Fruit fly (Drosophila melanogaster) whole organism, embryonic: ENCODE measurements around the gene Hpd.

Source experiments
- Atf3 ChIP-seq: fragments of 200-800 bp; sonication (Bioruptor generic); optimal IDR thresholded peaks from 3 replicates; lab custom pipeline; 2016; ENCODE audit warnings: missing biosample characterization, missing genetic modification characterization
- CG10209 ChIP-seq: fragments of 200-800 bp; sonication (Bioruptor generic); optimal IDR thresholded peaks from 3 replicates; lab custom pipeline; 2017; ENCODE audit warnings: missing biosample characterization, mild to moderate bottlenecking, missing genetic modification characterization, missing genetic modification reagents
- CG1024 ChIP-seq: fragments of 200-800 bp; sonication (Bioruptor generic); IDR thresholded peaks from 2 replicates; pipeline ENCODE4 v1.3.6; 2022; ENCODE audit warnings: missing biosample characterization, missing genetic modification characterization
- CG11456 ChIP-seq: fragments of 200-800 bp; sonication (Bioruptor generic); IDR thresholded peaks from 3 replicates; pipeline ENCODE4 v1.3.6; 2022; ENCODE audit warnings: missing biosample characterization, missing genetic modification characterization
- CG11696 ChIP-seq: fragments of 200-800 bp; sonication (Bioruptor generic); IDR thresholded peaks from 2 replicates; pipeline ENCODE4 v1.3.6; 2022; ENCODE audit warnings: missing biosample characterization, missing genetic modification characterization
- CG12942 ChIP-seq: fragments of 200-800 bp; sonication (Bioruptor generic); optimal IDR thresholded peaks from 3 replicates; lab custom pipeline; 2016; ENCODE audit warnings: missing biosample characterization, missing genetic modification characterization
- CG13424 ChIP-seq: fragments of 200-800 bp; sonication (Bioruptor generic); optimal IDR thresholded peaks from 2 replicates; lab custom pipeline; 2019; ENCODE audit warnings: missing biosample characterization, mild to moderate bottlenecking, missing genetic modification characterization, moderate library complexity
- CG14441 ChIP-seq: fragments of 200-800 bp; sonication (Bioruptor generic); IDR thresholded peaks from 2 replicates; pipeline ENCODE4 v1.3.6; 2022; ENCODE audit warnings: missing biosample characterization, missing genetic modification characterization
- CG14667 ChIP-seq: fragments of 200-800 bp; sonication (Bioruptor generic); IDR thresholded peaks from 2 replicates; pipeline ENCODE4 v1.3.6; 2022; ENCODE audit warnings: missing biosample characterization, missing genetic modification characterization
- CG15011 ChIP-seq: fragments of 200-800 bp; sonication (Bioruptor generic); optimal IDR thresholded peaks from 3 replicates; lab custom pipeline; 2018; ENCODE audit warnings: missing biosample characterization, mild to moderate bottlenecking, missing genetic modification characterization
- CG16813 ChIP-seq: fragments of 200-800 bp; sonication (Bioruptor generic); IDR thresholded peaks from 3 replicates; pipeline ENCODE4 v1.3.6; 2022; ENCODE audit warnings: missing biosample characterization, missing genetic modification characterization; ENCODE audit not compliant: partially characterized antibody
- CG18262 ChIP-seq: fragments of 200-800 bp; optimal IDR thresholded peaks from 3 replicates; lab custom pipeline; 2019; ENCODE audit warnings: missing biosample characterization, mild to moderate bottlenecking, missing genetic modification characterization, moderate library complexity
- CG3163 ChIP-seq: fragments of 200-800 bp; sonication (Bioruptor generic); optimal IDR thresholded peaks from 3 replicates; lab custom pipeline; 2016; ENCODE audit warnings: missing biosample characterization, missing genetic modification characterization
- CG34224 ChIP-seq: fragments of 200-800 bp; sonication (Bioruptor generic); IDR thresholded peaks from 3 replicates; pipeline ENCODE4 v1.3.6; 2022; ENCODE audit warnings: missing biosample characterization, missing genetic modification characterization; ENCODE audit not compliant: partially characterized antibody
- CG4282 ChIP-seq: fragments of 200-800 bp; sonication (Bioruptor generic); optimal IDR thresholded peaks from 2 replicates; lab custom pipeline; 2016; ENCODE audit warnings: missing biosample characterization, missing genetic modification characterization
- CG4820 ChIP-seq: fragments of 200-800 bp; sonication (Bioruptor generic); optimal IDR thresholded peaks from 3 replicates; lab custom pipeline; 2016; ENCODE audit warnings: missing biosample characterization, missing genetic modification characterization
- CG5953 ChIP-seq: fragments of 200-800 bp; sonication (Bioruptor generic); IDR thresholded peaks from 2 replicates; pipeline ENCODE4 v1.3.6; 2022; ENCODE audit warnings: missing biosample characterization, missing genetic modification characterization
- CG6254 ChIP-seq: fragments of 200-800 bp; sonication (Bioruptor generic); optimal IDR thresholded peaks from 3 replicates; lab custom pipeline; 2017; ENCODE audit warnings: mild to moderate bottlenecking, missing biosample characterization, missing genetic modification reagents, missing genetic modification characterization
- CG6765 ChIP-seq: fragments of 200-800 bp; sonication (Bioruptor generic); optimal IDR thresholded peaks from 3 replicates; lab custom pipeline; 2017; ENCODE audit warnings: missing biosample characterization, mild to moderate bottlenecking, missing genetic modification characterization
- CG6791 ChIP-seq: fragments of 200-800 bp; sonication (Bioruptor generic); IDR thresholded peaks from 3 replicates; pipeline ENCODE4 v1.3.6; 2022; ENCODE audit warnings: missing biosample characterization, missing genetic modification characterization; ENCODE audit not compliant: partially characterized antibody
- CG7786 ChIP-seq: fragments of 200-800 bp; sonication (Bioruptor generic); optimal IDR thresholded peaks from 2 replicates; lab custom pipeline; 2016; ENCODE audit warnings: missing biosample characterization, missing genetic modification characterization
- CG9932 ChIP-seq: fragments of 200-800 bp; sonication (Bioruptor generic); IDR thresholded peaks from 2 replicates; pipeline ENCODE4 v1.3.6; 2022; ENCODE audit warnings: missing biosample characterization, missing genetic modification characterization
- CHES-1-like ChIP-seq: fragments of 200-800 bp; sonication (Bioruptor generic); optimal IDR thresholded peaks from 2 replicates; lab custom pipeline; 2016; ENCODE audit warnings: missing biosample characterization, missing genetic modification characterization
- HHEX ChIP-seq: fragments of 200-800 bp; sonication (Bioruptor generic); optimal IDR thresholded peaks from 3 replicates; lab custom pipeline; 2017; ENCODE audit warnings: missing biosample characterization, mild to moderate bottlenecking, missing genetic modification characterization, missing genetic modification reagents
- HLHmδ ChIP-seq: fragments of 200-800 bp; sonication (Bioruptor generic); optimal IDR thresholded peaks from 2 replicates; lab custom pipeline; 2018; ENCODE audit warnings: missing biosample characterization, mild to moderate bottlenecking, missing genetic modification characterization, moderate library complexity
- Kr ChIP-seq: fragments of 200-800 bp; sonication (Bioruptor generic); optimal IDR thresholded peaks from 2 replicates; lab custom pipeline; 2017; ENCODE audit warnings: missing biosample characterization, mild to moderate bottlenecking, missing genetic modification characterization
- NK7.1 ChIP-seq: fragments of 200-800 bp; sonication (Bioruptor generic); optimal IDR thresholded peaks from 3 replicates; lab custom pipeline; 2016; ENCODE audit warnings: missing biosample characterization, missing genetic modification characterization
- Neu2 ChIP-seq: fragments of 200-800 bp; sonication (Bioruptor generic); optimal IDR thresholded peaks from 3 replicates; lab custom pipeline; 2016; ENCODE audit warnings: missing biosample characterization, missing genetic modification characterization, borderline replicate concordance
- Opbp ChIP-seq: fragments of 200-800 bp; sonication (Bioruptor generic); IDR thresholded peaks from 3 replicates; pipeline ENCODE4 v1.3.6; 2022; ENCODE audit warnings: missing biosample characterization, missing genetic modification characterization; ENCODE audit not compliant: partially characterized antibody
- Rx ChIP-seq: fragments of 200-800 bp; sonication (Bioruptor generic); IDR thresholded peaks from 2 replicates; pipeline ENCODE4 v1.3.6; 2022; ENCODE audit warnings: missing biosample characterization, missing genetic modification characterization
- Side ChIP-seq: fragments of 200-800 bp; sonication (Bioruptor generic); optimal IDR thresholded peaks from 2 replicates; lab custom pipeline; 2016; ENCODE audit warnings: missing biosample characterization, missing genetic modification characterization
- TFAM ChIP-seq: fragments of 200-800 bp; sonication (Bioruptor generic); optimal IDR thresholded peaks from 2 replicates; lab custom pipeline; 2017; ENCODE audit warnings: missing biosample characterization, missing genetic modification characterization, inconsistent platforms
- Taf1 ChIP-seq: fragments of 200-800 bp; sonication (Bioruptor generic); IDR thresholded peaks from 2 replicates; pipeline ENCODE4 v1.3.6; 2022; ENCODE audit warnings: missing biosample characterization, missing genetic modification characterization
- ara ChIP-seq: fragments of 200-800 bp; sonication (Bioruptor generic); IDR thresholded peaks from 2 replicates; pipeline ENCODE4 v1.3.6; 2022; ENCODE audit warnings: missing biosample characterization, missing genetic modification characterization
- bbx ChIP-seq: fragments of 200-800 bp; sonication (Bioruptor generic); IDR thresholded peaks from 2 replicates; pipeline ENCODE4 v1.3.6; 2022; ENCODE audit warnings: missing biosample characterization, missing genetic modification characterization; ENCODE audit not compliant: partially characterized antibody
- fd3F ChIP-seq: fragments of 200-800 bp; sonication (Bioruptor generic); optimal IDR thresholded peaks from 2 replicates; lab custom pipeline; 2018; ENCODE audit warnings: missing biosample characterization, mild to moderate bottlenecking, missing genetic modification characterization, moderate library complexity
- gcm2 ChIP-seq: fragments of 200-800 bp; sonication (Bioruptor generic); optimal IDR thresholded peaks from 2 replicates; lab custom pipeline; 2016; ENCODE audit warnings: missing biosample characterization, missing genetic modification characterization
- gem ChIP-seq: fragments of 200-800 bp; sonication (Bioruptor generic); optimal IDR thresholded peaks from 2 replicates; lab custom pipeline; 2019; ENCODE audit warnings: missing biosample characterization, mild to moderate bottlenecking, missing genetic modification characterization, moderate library complexity
- gfzf ChIP-seq: fragments of 200-800 bp; sonication (Bioruptor generic); optimal IDR thresholded peaks from 2 replicates; lab custom pipeline; 2016; ENCODE audit warnings: missing biosample characterization, mild to moderate bottlenecking, missing genetic modification characterization, moderate library complexity
- grau ChIP-seq: fragments of 200-800 bp; optimal IDR thresholded peaks from 3 replicates; lab custom pipeline; 2019; ENCODE audit warnings: missing biosample characterization, mild to moderate bottlenecking, missing genetic modification characterization, moderate library complexity
- gro ChIP-seq: fragments of 200-800 bp; sonication (Bioruptor generic); optimal IDR thresholded peaks from 2 replicates; lab custom pipeline; 2016; ENCODE audit warnings: missing biosample characterization, missing genetic modification characterization
- nmo ChIP-seq: fragments of 200-800 bp; sonication (Bioruptor generic); optimal IDR thresholded peaks from 2 replicates; lab custom pipeline; 2018; ENCODE audit warnings: missing biosample characterization, mild to moderate bottlenecking, missing genetic modification characterization, moderate library complexity
- prd ChIP-seq, 3 experiments: fragments of >200 bp in 2 of 3; fragments of 200-800 bp in 1 of 3; sonication (Bioruptor generic) in 1 of 3; optimal IDR thresholded peaks in 2 of 3; IDR thresholded peaks in 1 of 3; 2 replicates in 2 of 3; 3 replicates in 1 of 3; pipeline versions ENCODE4 v1.3.6 to Lab custom; 2017 to 2022; ENCODE audit warnings: missing biosample characterization in 1 of 3, missing genetic modification characterization in 1 of 3
- rib ChIP-seq: fragments of 200-800 bp; sonication (Bioruptor generic); IDR thresholded peaks from 2 replicates; pipeline ENCODE4 v1.3.6; 2022; ENCODE audit warnings: missing biosample characterization, missing genetic modification characterization
- sim ChIP-seq: fragments of 200-800 bp; sonication (Bioruptor generic); IDR thresholded peaks from 2 replicates; pipeline ENCODE4 v1.3.6; 2022; ENCODE audit warnings: missing biosample characterization, missing genetic modification characterization
- ttk ChIP-seq: fragments of 200-800 bp; sonication (Bioruptor generic); IDR thresholded peaks from 2 replicates; pipeline ENCODE4 v2.1.2; 2022; ENCODE audit warnings: missing biosample characterization, missing genetic modification characterization
- zen2 ChIP-seq: fragments of 200-800 bp; sonication (Bioruptor generic); IDR thresholded peaks from 3 replicates; pipeline ENCODE4 v1.3.6; 2022; ENCODE audit warnings: missing biosample characterization, missing genetic modification characterization; ENCODE audit not compliant: partially characterized antibody

Hpd gene

DNA sequence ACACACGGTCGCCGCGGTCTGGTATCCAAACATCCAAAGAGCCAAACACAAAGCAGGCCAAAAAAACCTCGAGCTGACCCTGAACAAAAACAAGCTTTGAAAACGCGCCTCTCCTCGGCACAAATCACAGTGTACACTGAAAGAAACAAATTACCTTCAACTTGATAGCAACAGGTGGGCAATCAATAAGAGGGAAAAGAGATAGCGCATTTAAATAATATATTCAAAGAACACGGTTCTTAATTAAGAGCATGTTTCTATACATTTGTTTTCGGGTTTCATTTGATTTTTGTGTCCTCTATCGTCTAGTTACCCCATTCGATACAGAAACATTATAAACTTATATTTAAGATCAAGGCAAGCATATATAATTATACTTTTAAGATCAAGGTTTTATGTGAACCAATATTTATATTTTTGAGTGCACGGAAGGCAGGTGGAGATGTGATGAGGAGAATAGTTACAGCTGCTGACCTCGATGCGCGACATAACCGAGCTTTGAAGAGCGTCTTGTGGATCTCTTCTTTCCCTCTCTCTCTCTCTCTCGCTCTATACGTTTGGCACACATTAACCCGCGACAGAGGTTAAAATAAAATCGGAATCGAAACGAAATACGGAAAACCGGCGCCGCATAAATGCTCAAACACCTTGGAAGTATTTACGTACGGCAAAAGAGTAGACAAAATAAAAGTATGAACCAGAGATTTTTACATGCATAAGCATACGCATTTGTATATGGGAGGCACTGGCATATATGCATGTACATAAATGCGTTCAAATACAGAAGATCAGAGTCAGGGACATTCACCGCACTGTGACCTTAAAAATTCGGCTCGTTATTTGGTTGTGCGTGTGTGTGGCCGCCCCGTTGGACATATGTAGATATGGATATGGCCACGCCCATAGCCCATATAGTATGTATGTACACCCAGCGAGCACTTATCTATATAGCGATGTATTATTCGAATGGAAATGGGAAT lies 41.1 kb downstream of the Hpd start (continued):
- TF ChIP-seq CG11456 (GFP tag; lab: Robert Waterston, UW) (peak; percentile 74; the same call in 2 of the 3 replicates), Opbp (no peak), CG6254 (GFP tag; lab: Kevin White, UChicago) (peak; percentile 44), prd (optimal IDR thresholded peaks at IDR 0.05; lab: Kevin White, UChicago) (no peak), prd (GFP tag; IDR thresholded peaks at IDR 0.05; lab: Robert Waterston, UW) (peak; percentile 81), TFAM (no peak), CG5953 (GFP tag; lab: Robert Waterston, UW) (no peak; the same call in 1 of the 2 replicates), Neu2 (no peak), sim (GFP tag; lab: Robert Waterston, UW) (no peak; the same call in 1 of the 2 replicates), ara (GFP tag; lab: Robert Waterston, UW) (no peak), ttk (GFP tag; lab: Robert Waterston, UW) (peak; percentile 75), gro (peak; percentile 79), zen2 (GFP tag; lab: Robert Waterston, UW) (no peak), CG9932 (peak; percentile 80), Kr (GFP tag; lab: Kevin White, UChicago) (no peak), Rx (GFP tag; lab: Robert Waterston, UW) (peak; percentile 48; the same call in 1 of the 2 replicates), CG12942 (GFP tag; lab: Kevin White, UChicago) (peak; percentile 79), HHEX (GFP tag; lab: Kevin White, UChicago) (peak; percentile 85), CG34224 (GFP tag; lab: Robert Waterston, UW) (0 out of 3 replicates have a peak, but pooled peaks have one; percentile 5), CG18262 (tag; lab: Kevin White, UChicago) (peak; percentile 91), Taf1 (GFP tag; lab: Robert Waterston, UW) (peak; percentile 23; the same call in 1 of the 2 replicates), CG4282 (GFP tag; lab: Kevin White, UChicago) (no peak), CG15011 (peak; percentile 70), CG14667 (GFP tag; lab: Robert Waterston, UW) (peak; percentile 47), NK7.1 (GFP tag; lab: Kevin White, UChicago) (peak; percentile 54), gcm2 (GFP tag; lab: Kevin White, UChicago) (peak; percentile 83), Side (GFP tag; lab: Kevin White, UChicago) (peak; percentile 55), CG6791 (GFP tag; lab: Robert Waterston, UW) (no peak), grau (peak; percentile 91), CG1024 (GFP tag; lab: Robert Waterston, UW) (0 out of 2 replicates have a peak, but pooled peaks have one; percentile 17), CG10209 (GFP tag; lab: Kevin White, UChicago) (peak; percentile 83), rib (GFP tag; lab: Robert Waterston, UW) (no peak), CG14441 (GFP tag; lab: Robert Waterston, UW) (peak; percentile 79), Atf3 (peak; percentile 41), fd3F (GFP tag; lab: Kevin White, UChicago) (peak; percentile 86), gfzf (GFP tag; lab: Kevin White, UChicago) (no peak), CG6765 (GFP tag; lab: Kevin White, UChicago) (peak; percentile 78), CG11696 (GFP tag; lab: Robert Waterston, UW) (peak; percentile 66), CHES-1-like (GFP tag; lab: Kevin White, UChicago) (peak; percentile 50), CG3163 (GFP tag; lab: Kevin White, UChicago) (peak; percentile 13), bbx (GFP tag; lab: Robert Waterston, UW) (no peak), gem (peak; percentile 94), HLHmδ (GFP tag; lab: Kevin White, UChicago) (no peak), CG16813 (GFP tag; lab: Robert Waterston, UW) (no peak), CG7786 (GFP tag; lab: Kevin White, UChicago) (peak; percentile 63), nmo (peak; percentile 91), CG4820 (GFP tag; lab: Kevin White, UChicago) (peak; percentile 74), CG13424 (tag; lab: Kevin White, UChicago) (peak; percentile 91)
